Worm (Caenorhabditis elegans) whole organism, L1 larva: ENCODE measurements around the gene C45G9.9.
A peak's percentile ranks its signal among the peaks of the same experiment; 100 is the strongest.

Source experiments
- C16A3.4 ChIP-seq: fragments of 150-350 bp; optimal IDR thresholded peaks from 2 replicates; lab custom pipeline; 2014; ENCODE audit warnings: missing biosample characterization, missing genetic modification characterization
- C34B4.2 ChIP-seq: sonication (generic microtip); optimal IDR thresholded peaks from 2 replicates; lab custom pipeline; 2017; ENCODE audit warnings: mild to moderate bottlenecking, missing genetic modification characterization, missing compliant biosample characterization
- F16B12.6 ChIP-seq: fragments of 150-350 bp; optimal IDR thresholded peaks from 2 replicates; lab custom pipeline; 2014; ENCODE audit warnings: missing biosample characterization, missing genetic modification characterization
- ama-1 ChIP-seq: fragments of 150-350 bp; optimal IDR thresholded peaks from 2 replicates; lab custom pipeline; 2014
- blmp-1 ChIP-seq: fragments of 150-350 bp; optimal IDR thresholded peaks from 2 replicates; lab custom pipeline; 2014; ENCODE audit warnings: missing biosample characterization, missing genetic modification characterization
- ceh-82 ChIP-seq, 3 experiments: fragments of 150-350 bp in 1 of 3; sonication (generic microtip) in 2 of 3; optimal IDR thresholded peaks; 2 replicates each; lab custom pipeline; 2014 to 2017; ENCODE audit warnings: missing biosample characterization in 3 of 3, missing genetic modification characterization in 3 of 3
- efl-1 ChIP-seq, 4 experiments: fragments of 150-350 bp; optimal IDR thresholded peaks in 3 of 4; peaks in 1 of 4; 1 replicate in 1 of 4; 2 replicates in 3 of 4; lab custom pipeline; 2014; ENCODE audit warnings: missing biosample characterization in 2 of 4, missing genetic modification characterization in 2 of 4, missing genetic modification reagents in 2 of 4
- efl-3 ChIP-seq: fragments of 200-800 bp; sonication (Bioruptor generic); optimal IDR thresholded peaks from 2 replicates; lab custom pipeline; 2018; ENCODE audit warnings: mild to moderate bottlenecking, missing genetic modification characterization, missing compliant biosample characterization
- ets-5 ChIP-seq: fragments of 200-800 bp; sonication (Bioruptor generic); IDR thresholded peaks from 2 replicates; pipeline ENCODE4 v1.3.6; 2022; ENCODE audit warnings: missing genetic modification characterization, missing compliant biosample characterization
- fkh-4 ChIP-seq: sonication (generic microtip); optimal IDR thresholded peaks from 2 replicates; lab custom pipeline; 2016; ENCODE audit warnings: missing compliant biosample characterization, missing genetic modification characterization, borderline replicate concordance
- fkh-8 ChIP-seq: sonication (generic microtip); optimal IDR thresholded peaks from 2 replicates; lab custom pipeline; 2016; ENCODE audit warnings: mild to moderate bottlenecking, missing genetic modification characterization, missing compliant biosample characterization
- fos-1 ChIP-seq: fragments of 150-350 bp; optimal IDR thresholded peaks from 2 replicates; lab custom pipeline; 2014; ENCODE audit warnings: missing biosample characterization, missing genetic modification characterization
- hlh-17 ChIP-seq: fragments of 200-800 bp; sonication (Bioruptor generic); optimal IDR thresholded peaks from 2 replicates; lab custom pipeline; 2018; ENCODE audit warnings: missing genetic modification characterization, mild to moderate bottlenecking, missing compliant biosample characterization, moderate library complexity, borderline replicate concordance
- hpl-2 ChIP-seq: fragments of 150-350 bp; optimal IDR thresholded peaks from 2 replicates; lab custom pipeline; 2014; ENCODE audit warnings: missing biosample characterization, missing genetic modification reagents, missing genetic modification characterization
- jun-1 ChIP-seq: fragments of 150-350 bp; optimal IDR thresholded peaks from 2 replicates; lab custom pipeline; 2014; ENCODE audit warnings: missing biosample characterization, missing genetic modification reagents, missing genetic modification characterization
- lin-13 ChIP-seq: fragments of 150-350 bp; optimal IDR thresholded peaks from 2 replicates; lab custom pipeline; 2014; ENCODE audit warnings: missing biosample characterization, missing genetic modification reagents, missing genetic modification characterization
- lin-14 ChIP-seq: fragments of 200-800 bp; sonication (Bioruptor generic); optimal IDR thresholded peaks from 2 replicates; lab custom pipeline; 2018; ENCODE audit warnings: mild to moderate bottlenecking, missing genetic modification characterization, moderate library complexity, missing compliant biosample characterization
- lin-15B ChIP-seq: fragments of 150-350 bp; sonication (generic microtip); optimal IDR thresholded peaks from 3 replicates; lab custom pipeline; 2014; ENCODE audit warnings: missing biosample characterization, missing genetic modification characterization
- mdl-1 ChIP-seq, 2 experiments: fragments of 150-350 bp; optimal IDR thresholded peaks; 2 replicates each; lab custom pipeline; 2014 to 2017; ENCODE audit warnings: missing biosample characterization in 2 of 2, missing genetic modification characterization in 2 of 2, inconsistent platforms in 1 of 2
- nhr-11 ChIP-seq: fragments of 150-350 bp; optimal IDR thresholded peaks from 2 replicates; lab custom pipeline; 2014; ENCODE audit warnings: missing biosample characterization, missing genetic modification characterization
- nhr-12 ChIP-seq: sonication (generic microtip); optimal IDR thresholded peaks from 2 replicates; lab custom pipeline; 2017; ENCODE audit warnings: missing biosample characterization, missing genetic modification characterization
- nhr-19 ChIP-seq: fragments of 200-800 bp; sonication (Bioruptor generic); conservative IDR thresholded peaks from 2 replicates; pipeline ENCODE4 v1.3.6; 2022; ENCODE audit warnings: missing genetic modification characterization, missing compliant biosample characterization
- nhr-47 ChIP-seq: sonication (generic microtip); optimal IDR thresholded peaks from 2 replicates; lab custom pipeline; 2016; ENCODE audit warnings: mild to moderate bottlenecking, missing genetic modification characterization, moderate library complexity, missing compliant biosample characterization
- nhr-76 ChIP-seq: sonication (generic microtip); optimal IDR thresholded peaks from 2 replicates; lab custom pipeline; 2017; ENCODE audit warnings: missing biosample characterization, missing genetic modification characterization
- nhr-77 ChIP-seq: fragments of 150-350 bp; optimal IDR thresholded peaks from 2 replicates; lab custom pipeline; 2014; ENCODE audit warnings: missing biosample characterization, missing genetic modification characterization
- nhr-84 ChIP-seq: sonication (generic microtip); optimal IDR thresholded peaks from 2 replicates; lab custom pipeline; 2017; ENCODE audit warnings: missing biosample characterization, missing genetic modification characterization
- nhr-85 ChIP-seq: sonication (generic microtip); peaks from one replicate; lab custom pipeline; 2016; ENCODE audit warnings: missing genetic modification characterization, inconsistent platforms, missing compliant biosample characterization
- nhr-90 ChIP-seq: sonication (generic microtip); optimal IDR thresholded peaks from 2 replicates; lab custom pipeline; 2016; ENCODE audit warnings: mild to moderate bottlenecking, missing genetic modification characterization, missing compliant biosample characterization; ENCODE audit not compliant: poor library complexity
- pag-3 ChIP-seq: sonication (generic microtip); optimal IDR thresholded peaks from 2 replicates; lab custom pipeline; 2017; ENCODE audit warnings: missing genetic modification characterization, mild to moderate bottlenecking, missing compliant biosample characterization, antibody characterized with exemption, borderline replicate concordance; ENCODE audit not compliant: insufficient read depth
- skn-1 ChIP-seq: fragments of 150-350 bp; optimal IDR thresholded peaks from 2 replicates; lab custom pipeline; 2014; ENCODE audit warnings: missing biosample characterization, missing genetic modification characterization
- swsn-7 ChIP-seq: sonication (generic microtip); optimal IDR thresholded peaks from 2 replicates; lab custom pipeline; 2016; ENCODE audit warnings: missing genetic modification characterization, missing compliant biosample characterization
- unc-30 ChIP-seq: sonication (generic microtip); optimal IDR thresholded peaks from 2 replicates; lab custom pipeline; 2017; ENCODE audit warnings: missing biosample characterization, missing genetic modification characterization
- unc-86 ChIP-seq: sonication (generic microtip); optimal IDR thresholded peaks from 2 replicates; lab custom pipeline; 2016; ENCODE audit warnings: missing genetic modification characterization, missing compliant biosample characterization
- unc-98 ChIP-seq: fragments of 200-800 bp; sonication (Bioruptor generic); IDR thresholded peaks from 2 replicates; pipeline ENCODE4 v1.3.6; 2022; ENCODE audit warnings: missing genetic modification characterization, missing compliant biosample characterization
- xbp-1 ChIP-seq: sonication (generic microtip); optimal IDR thresholded peaks from 2 replicates; lab custom pipeline; 2016; ENCODE audit warnings: missing genetic modification characterization, missing compliant biosample characterization
- zag-1 ChIP-seq: fragments of 150-350 bp; optimal IDR thresholded peaks from 2 replicates; lab custom pipeline; 2014; ENCODE audit warnings: missing biosample characterization, missing genetic modification characterization
- ztf-11 ChIP-seq, 2 experiments: sonication (generic microtip); optimal IDR thresholded peaks; 2 replicates each; lab custom pipeline; 2016 to 2017; ENCODE audit warnings: missing genetic modification characterization in 2 of 2, missing biosample characterization in 1 of 2, missing compliant biosample characterization in 1 of 2
- ztf-4 ChIP-seq: fragments of 150-350 bp; optimal IDR thresholded peaks from 2 replicates; lab custom pipeline; 2014; ENCODE audit warnings: missing biosample characterization, missing genetic modification characterization

Gene C45G9.9

DNA sequence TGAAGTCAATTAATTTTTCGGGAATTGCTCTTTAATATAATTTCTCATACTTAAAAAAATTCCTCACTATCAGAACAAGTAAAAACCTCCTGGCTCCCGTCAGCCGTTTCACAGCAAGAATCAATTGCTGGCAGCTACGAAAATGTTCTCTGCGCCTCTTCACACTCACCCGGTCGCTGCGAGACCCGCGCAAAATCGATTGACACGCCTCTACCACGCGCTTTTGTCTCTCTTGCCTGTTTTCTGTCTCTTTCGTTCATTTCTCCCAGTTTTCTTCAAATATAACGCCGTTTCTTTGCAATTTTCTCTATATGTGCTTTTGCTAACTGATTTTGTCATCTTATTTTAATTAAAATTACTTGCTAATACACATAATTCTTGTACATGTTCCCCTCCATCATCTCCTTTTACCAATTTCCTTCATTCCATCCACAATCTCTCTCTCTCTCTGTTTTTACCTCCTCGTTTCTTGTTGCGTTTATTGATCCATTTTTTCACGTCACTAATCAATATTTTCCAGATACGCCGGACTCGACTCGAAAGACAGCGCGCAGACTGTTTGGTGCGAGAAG lies 31.1 kb downstream of the C45G9.9 start, which contains the start of gene pcf-11 (continued):
- TF ChIP-seq unc-30 (no peak), ceh-82 (tag; optimal IDR thresholded peaks at IDR 0.05; lab: Kevin White, UChicago) (peak; percentile 24 to 84 (median 40)), C34B4.2 (tag; lab: Kevin White, UChicago) (no peak), mdl-1 (tag; optimal IDR thresholded peaks at IDR 0.05; lab: Kevin White, UChicago) (peak in 1 of 2 experiments; percentile 80), nhr-77 (tag; lab: Kevin White, UChicago) (peak; percentile 60), swsn-7 (peak; percentile 51), fkh-8 (peak; percentile 40), xbp-1 (peak; percentile 53), F16B12.6 (peak; percentile 35), hpl-2 (GFP tag; lab: Kevin White, UChicago) (no peak), ztf-11 (tag; optimal IDR thresholded peaks at IDR 0.05; lab: Kevin White, UChicago) (no peak), ama-1 (lab: Kevin White, UChicago) (peak; percentile 53), jun-1 (tag; lab: Kevin White, UChicago) (peak; percentile 10), fkh-4 (tag; lab: Kevin White, UChicago) (no peak), ets-5 (GFP tag; lab: Robert Waterston, UW) (no peak), ztf-4 (tag; lab: Kevin White, UChicago) (no peak), nhr-19 (GFP tag; lab: Robert Waterston, UW) (peak; percentile 41; the same call in 1 of the 2 replicates), nhr-11 (no peak), lin-14 (GFP tag; lab: Kevin White, UChicago) (peak; percentile 74), nhr-47 (peak; percentile 47), fos-1 (tag; lab: Kevin White, UChicago) (peak; percentile 15), lin-13 (peak; percentile 28), nhr-84 (tag; lab: Kevin White, UChicago) (no peak), skn-1 (peak; percentile 58), C16A3.4 (peak; percentile 34), nhr-90 (tag; lab: Kevin White, UChicago) (peak; percentile 36)

DNA sequence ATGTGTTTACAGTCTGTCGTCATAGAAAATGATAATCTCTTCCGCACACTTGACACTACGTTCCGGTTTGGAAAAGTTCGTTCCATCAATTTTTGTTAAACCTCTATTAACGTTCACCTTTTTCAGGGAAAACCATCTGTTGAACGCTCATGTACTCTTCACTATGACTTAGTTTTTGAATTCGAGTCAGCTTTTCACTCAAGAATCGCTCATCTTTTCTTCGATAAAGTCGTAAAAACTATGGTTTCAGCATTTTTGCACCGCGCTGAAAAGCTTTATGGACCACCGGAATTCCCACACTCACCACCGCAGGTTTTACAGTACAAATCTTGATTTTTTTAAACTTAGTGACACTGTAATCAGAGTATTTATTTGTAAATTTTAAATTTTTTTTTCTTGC lies 32.0 kb downstream of the C45G9.9 start:
- peak; percentile 26 for TF ChIP-seq nhr-85 (tag; lab: Kevin White, UChicago)
- no peak for TF ChIP-seq F16B12.6
- no peak for TF ChIP-seq hpl-2 (GFP tag; lab: Kevin White, UChicago)
- no peak for TF ChIP-seq hlh-17
- peak; percentile 32 for TF ChIP-seq ztf-4 (tag; lab: Kevin White, UChicago)

DNA sequence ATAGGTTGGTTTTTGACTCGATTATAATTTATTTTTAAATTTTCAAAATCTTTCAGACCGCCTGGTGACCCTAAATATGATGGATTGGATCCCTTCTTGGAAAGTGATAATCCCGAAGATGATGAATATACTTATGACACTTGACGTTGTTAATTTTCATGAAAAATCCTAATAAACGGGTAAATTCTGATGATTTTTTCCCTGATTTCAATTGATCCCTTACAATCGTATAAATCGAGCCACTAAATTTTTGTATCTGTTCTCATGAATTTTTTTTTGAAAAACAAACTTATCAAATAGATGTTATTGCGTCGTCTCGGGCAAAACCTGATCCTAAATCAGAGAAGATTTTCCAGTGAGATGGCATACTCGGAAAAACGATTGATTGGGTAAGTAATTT lies 32.6 kb downstream of the C45G9.9 start, which contains the start of gene R144.13:
Gene R144.13, plus strand, starts transcription at position 301 of the 400 bp plus-strand sequence.
- TF ChIP-seq lin-15B (tag; lab: Kevin White, UChicago) (no peak), unc-86 (tag; lab: Kevin White, UChicago) (no peak), efl-1 (optimal IDR thresholded peaks at IDR 0.05; lab: Kevin White, UChicago) (no peak), efl-1 (GFP tag; optimal IDR thresholded peaks at IDR 0.05 in 1 of 2; lab: Kevin White, UChicago) (peak in 1 of 2 experiments; percentile 68), ets-5 (GFP tag; lab: Robert Waterston, UW) (no peak), pag-3 (no peak), nhr-84 (tag; lab: Kevin White, UChicago) (no peak), unc-98 (GFP tag; lab: Robert Waterston, UW) (no peak), zag-1 (tag; lab: Kevin White, UChicago) (no peak)
- TF ChIP-seq, all 84 proteins: peak for 1

DNA sequence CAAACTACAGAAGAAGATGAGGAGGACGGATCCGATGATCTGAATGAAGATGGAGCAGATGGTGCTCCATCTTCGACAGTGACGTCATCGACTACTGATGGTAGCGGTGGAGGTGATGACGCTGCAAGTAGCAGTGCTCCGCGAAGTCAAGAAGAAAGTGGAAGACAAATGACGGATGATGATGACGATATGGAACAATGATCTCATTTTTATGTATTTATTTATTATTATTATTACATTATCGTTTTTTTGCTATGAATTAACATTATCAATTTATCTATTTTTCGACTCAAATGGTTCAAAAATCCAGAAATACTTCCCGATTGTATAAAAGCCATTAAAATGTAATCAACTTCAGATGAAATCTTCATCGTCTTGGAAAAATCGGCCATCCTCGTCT lies 33.9 kb downstream of the C45G9.9 start, which contains the start of gene R144.3:
Gene R144.3, plus strand, starts transcription at position 301 of the 400 bp plus-strand sequence.
- no peak for TF ChIP-seq nhr-11
- TF ChIP-seq nhr-12 = no peak
- no peak for TF ChIP-seq lin-14 (GFP tag; lab: Kevin White, UChicago)
- no peak for TF ChIP-seq efl-3 (GFP tag; lab: Kevin White, UChicago)
- TF ChIP-seq blmp-1 (tag; lab: Kevin White, UChicago) = no peak
- TF ChIP-seq ets-5 (GFP tag; lab: Robert Waterston, UW) = no peak
- no peak for TF ChIP-seq nhr-76 (tag; lab: Kevin White, UChicago)
- TF ChIP-seq, all 84 proteins: peak for 0
